Fruit fly (Drosophila melanogaster) whole organism, embryonic: ENCODE results near the gene CG3662.

Source experiments
- Aef1 ChIP-seq: fragments of 200-800 bp; sonication (Bioruptor generic); IDR thresholded peaks from 3 replicates; pipeline ENCODE4 v1.3.6; 2022; ENCODE audit warnings: missing biosample characterization, missing genetic modification characterization
- B-H1 ChIP-seq: fragments of 200-800 bp; sonication (Bioruptor generic); IDR thresholded peaks from 3 replicates; pipeline ENCODE4 v1.3.6; 2022; ENCODE audit warnings: missing biosample characterization, missing genetic modification characterization
- CG10267 ChIP-seq: fragments of 200-800 bp; sonication (Bioruptor generic); optimal IDR thresholded peaks from 2 replicates; lab custom pipeline; 2018; ENCODE audit warnings: missing biosample characterization, mild to moderate bottlenecking, missing genetic modification characterization, moderate library complexity
- CG11723 ChIP-seq: fragments of 200-800 bp; sonication (Bioruptor generic); optimal IDR thresholded peaks from 2 replicates; lab custom pipeline; 2017; ENCODE audit warnings: missing biosample characterization, mild to moderate bottlenecking, missing genetic modification characterization
- CG12236 ChIP-seq: fragments of 200-800 bp; sonication (Bioruptor generic); optimal IDR thresholded peaks from 2 replicates; lab custom pipeline; 2016; ENCODE audit warnings: missing biosample characterization, missing genetic modification characterization
- CG12659 ChIP-seq: fragments of 200-800 bp; sonication (Bioruptor generic); optimal IDR thresholded peaks from 3 replicates; lab custom pipeline; 2017; ENCODE audit warnings: mild to moderate bottlenecking, missing biosample characterization, missing genetic modification reagents, missing genetic modification characterization
- CG13296 ChIP-seq: fragments of 200-800 bp; sonication (Bioruptor generic); optimal IDR thresholded peaks from 3 replicates; lab custom pipeline; 2018; ENCODE audit warnings: missing biosample characterization, mild to moderate bottlenecking, missing genetic modification characterization
- CG14441 ChIP-seq: fragments of 200-800 bp; sonication (Bioruptor generic); IDR thresholded peaks from 2 replicates; pipeline ENCODE4 v1.3.6; 2022; ENCODE audit warnings: missing biosample characterization, missing genetic modification characterization
- CG1647 ChIP-seq: fragments of 200-800 bp; sonication (Bioruptor generic); optimal IDR thresholded peaks from 3 replicates; lab custom pipeline; 2016; ENCODE audit warnings: missing biosample characterization, missing genetic modification characterization
- CG17568 ChIP-seq: fragments of 200-800 bp; sonication (Bioruptor generic); optimal IDR thresholded peaks from 2 replicates; lab custom pipeline; 2018; ENCODE audit warnings: missing biosample characterization, mild to moderate bottlenecking, missing genetic modification characterization, moderate library complexity
- CG18476 ChIP-seq: fragments of 200-800 bp; sonication (Bioruptor generic); optimal IDR thresholded peaks from 2 replicates; lab custom pipeline; 2016; ENCODE audit warnings: missing biosample characterization, mild to moderate bottlenecking, missing genetic modification characterization
- CG2202 ChIP-seq: fragments of 200-800 bp; sonication (Bioruptor generic); optimal IDR thresholded peaks from 2 replicates; lab custom pipeline; 2018; ENCODE audit warnings: missing biosample characterization, mild to moderate bottlenecking, missing genetic modification characterization
- CG3065 ChIP-seq: fragments of 200-800 bp; sonication (Bioruptor generic); optimal IDR thresholded peaks from 2 replicates; lab custom pipeline; 2016; ENCODE audit warnings: missing biosample characterization, missing genetic modification characterization
- CG3281 ChIP-seq: fragments of 200-800 bp; sonication (Bioruptor generic); optimal IDR thresholded peaks from 3 replicates; lab custom pipeline; 2017; ENCODE audit warnings: missing biosample characterization, mild to moderate bottlenecking, missing genetic modification characterization
- CG3407 ChIP-seq: fragments of 200-800 bp; sonication (Bioruptor generic); optimal IDR thresholded peaks from 2 replicates; lab custom pipeline; 2018; ENCODE audit warnings: missing biosample characterization, mild to moderate bottlenecking, missing genetic modification characterization
- CG4404 ChIP-seq: fragments of 200-800 bp; sonication (Bioruptor generic); IDR thresholded peaks from 2 replicates; pipeline ENCODE4 v1.3.6; 2022; ENCODE audit warnings: missing biosample characterization, missing genetic modification characterization
- CG7786 ChIP-seq: fragments of 200-800 bp; sonication (Bioruptor generic); optimal IDR thresholded peaks from 2 replicates; lab custom pipeline; 2016; ENCODE audit warnings: missing biosample characterization, missing genetic modification characterization
- CTCF ChIP-seq: fragments of 200-800 bp; sonication (Bioruptor generic); optimal IDR thresholded peaks from 2 replicates; lab custom pipeline; 2017; ENCODE audit warnings: missing biosample characterization, mild to moderate bottlenecking, missing genetic modification characterization, moderate library complexity
- CoRest ChIP-seq: fragments of 200-800 bp; sonication (Bioruptor generic); optimal IDR thresholded peaks from 3 replicates; lab custom pipeline; 2018; ENCODE audit warnings: missing biosample characterization, mild to moderate bottlenecking, missing genetic modification characterization, moderate library complexity
- Dref ChIP-seq: fragments of 200-800 bp; sonication (Bioruptor generic); IDR thresholded peaks from 2 replicates; pipeline ENCODE4 v1.3.6; 2022; ENCODE audit warnings: missing biosample characterization, missing genetic modification characterization
- Hand ChIP-seq: fragments of 200-800 bp; sonication (Bioruptor generic); optimal IDR thresholded peaks from 2 replicates; lab custom pipeline; 2017; ENCODE audit warnings: mild to moderate bottlenecking, missing biosample characterization, missing genetic modification reagents, missing genetic modification characterization
- HmgZ ChIP-seq: fragments of 200-800 bp; sonication (Bioruptor generic); optimal IDR thresholded peaks from 2 replicates; lab custom pipeline; 2018; ENCODE audit warnings: missing biosample characterization, mild to moderate bottlenecking, missing genetic modification characterization
- Hr3 ChIP-seq: fragments of 200-800 bp; sonication (Bioruptor generic); optimal IDR thresholded peaks from 3 replicates; lab custom pipeline; 2016; ENCODE audit warnings: missing biosample characterization, missing genetic modification characterization
- Jarid2 ChIP-seq: fragments of 200-800 bp; sonication (Bioruptor generic); optimal IDR thresholded peaks from 3 replicates; lab custom pipeline; 2017; ENCODE audit warnings: mild to moderate bottlenecking, missing biosample characterization, missing genetic modification reagents, missing genetic modification characterization
- Med ChIP-seq: fragments of 200-800 bp; sonication (Bioruptor generic); peaks from one replicate; lab custom pipeline; 2016; ENCODE audit warnings: missing biosample characterization, missing genetic modification characterization, mild to moderate bottlenecking, inconsistent platforms, moderate library complexity
- NK7.1 ChIP-seq: fragments of 200-800 bp; sonication (Bioruptor generic); optimal IDR thresholded peaks from 3 replicates; lab custom pipeline; 2016; ENCODE audit warnings: missing biosample characterization, missing genetic modification characterization
- Optix ChIP-seq: fragments of 200-800 bp; sonication (Bioruptor generic); IDR thresholded peaks from 3 replicates; pipeline ENCODE4 v1.3.6; 2022; ENCODE audit warnings: missing biosample characterization, missing genetic modification characterization
- Rfx ChIP-seq: fragments of 200-800 bp; sonication (Bioruptor generic); IDR thresholded peaks from 2 replicates; pipeline ENCODE4 v1.3.6; 2022; ENCODE audit warnings: missing biosample characterization, missing genetic modification characterization
- Scr ChIP-seq: fragments of 200-800 bp; sonication (Bioruptor generic); IDR thresholded peaks from 2 replicates; pipeline ENCODE4 v1.3.6; 2022; ENCODE audit warnings: missing biosample characterization, missing genetic modification characterization; ENCODE audit not compliant: partially characterized antibody
- Sry-β ChIP-seq: fragments of 200-800 bp; sonication (Bioruptor generic); optimal IDR thresholded peaks from 2 replicates; lab custom pipeline; 2018; ENCODE audit warnings: missing biosample characterization, mild to moderate bottlenecking, missing genetic modification characterization, moderate library complexity
- Stat92E ChIP-seq, 3 experiments: fragments of >200 bp in 2 of 3; fragments of 200-800 bp in 1 of 3; sonication (Bioruptor generic) in 1 of 3; optimal IDR thresholded peaks; 2 replicates each; lab custom pipeline; 2017 to 2019; ENCODE audit warnings: missing biosample characterization in 3 of 3, missing genetic modification characterization in 3 of 3, mild to moderate bottlenecking in 1 of 3, moderate library complexity in 1 of 3
- ara ChIP-seq: fragments of 200-800 bp; sonication (Bioruptor generic); IDR thresholded peaks from 2 replicates; pipeline ENCODE4 v1.3.6; 2022; ENCODE audit warnings: missing biosample characterization, missing genetic modification characterization
- ato ChIP-seq: fragments of 200-800 bp; sonication (Bioruptor generic); IDR thresholded peaks from 2 replicates; pipeline ENCODE4 v1.3.6; 2022; ENCODE audit warnings: missing biosample characterization, missing genetic modification characterization; ENCODE audit not compliant: partially characterized antibody
- bab2 ChIP-seq: fragments of 200-800 bp; sonication (Bioruptor generic); optimal IDR thresholded peaks from 2 replicates; lab custom pipeline; 2016; ENCODE audit warnings: missing biosample characterization, missing genetic modification characterization
- bowl ChIP-seq: fragments of 200-800 bp; sonication (Bioruptor generic); IDR thresholded peaks from 2 replicates; pipeline ENCODE4 v1.3.6; 2022; ENCODE audit warnings: missing biosample characterization, missing genetic modification characterization
- bsh ChIP-seq, 2 experiments: fragments of 200-800 bp; sonication (Bioruptor generic); optimal IDR thresholded peaks; 2 replicates each; lab custom pipeline; 2017 to 2018; ENCODE audit warnings: mild to moderate bottlenecking in 2 of 2, missing biosample characterization in 2 of 2, missing genetic modification characterization in 2 of 2, moderate library complexity in 1 of 2
- cwo ChIP-seq: fragments of 200-800 bp; sonication (Bioruptor generic); optimal IDR thresholded peaks from 3 replicates; lab custom pipeline; 2017; ENCODE audit warnings: missing biosample characterization, missing genetic modification characterization, mild to moderate bottlenecking, moderate library complexity, missing genetic modification reagents
- ftz-f1 ChIP-seq: fragments of 200-800 bp; sonication (Bioruptor generic); optimal IDR thresholded peaks from 2 replicates; lab custom pipeline; 2016; ENCODE audit warnings: missing biosample characterization, missing genetic modification characterization
- grn ChIP-seq: fragments of 200-800 bp; sonication (Bioruptor generic); optimal IDR thresholded peaks from 3 replicates; lab custom pipeline; 2017; ENCODE audit warnings: missing biosample characterization, missing genetic modification characterization
- her ChIP-seq: fragments of 200-800 bp; sonication (Bioruptor generic); optimal IDR thresholded peaks from 2 replicates; lab custom pipeline; 2016; ENCODE audit warnings: missing biosample characterization, missing genetic modification characterization
- hkb ChIP-seq, 2 experiments: fragments of 200-800 bp in 1 of 2; fragments of >200 bp in 1 of 2; sonication (Bioruptor generic) in 1 of 2; IDR thresholded peaks in 1 of 2; optimal IDR thresholded peaks in 1 of 2; 2 replicates each; pipeline versions ENCODE4 v1.3.6 to Lab custom; 2017 to 2022; ENCODE audit warnings: missing biosample characterization in 1 of 2, missing genetic modification characterization in 1 of 2
- kay ChIP-seq: fragments of 200-800 bp; sonication (Bioruptor generic); optimal IDR thresholded peaks from 2 replicates; lab custom pipeline; 2016; ENCODE audit warnings: missing biosample characterization, missing genetic modification characterization
- lola ChIP-seq, 3 experiments: fragments of >200 bp in 2 of 3; fragments of 200-800 bp in 1 of 3; sonication (Bioruptor generic) in 1 of 3; optimal IDR thresholded peaks; 2 replicates each; lab custom pipeline; 2017 to 2019; ENCODE audit warnings: missing biosample characterization in 3 of 3, missing genetic modification characterization in 3 of 3, mild to moderate bottlenecking in 1 of 3, moderate library complexity in 1 of 3
- pita ChIP-seq: fragments of 200-800 bp; sonication (Bioruptor generic); optimal IDR thresholded peaks from 2 replicates; lab custom pipeline; 2017; ENCODE audit warnings: missing biosample characterization, mild to moderate bottlenecking, missing genetic modification characterization
- rib ChIP-seq: fragments of 200-800 bp; sonication (Bioruptor generic); IDR thresholded peaks from 2 replicates; pipeline ENCODE4 v1.3.6; 2022; ENCODE audit warnings: missing biosample characterization, missing genetic modification characterization
- sqz ChIP-seq: fragments of 200-800 bp; sonication (Bioruptor generic); optimal IDR thresholded peaks from 3 replicates; lab custom pipeline; 2018; ENCODE audit warnings: missing biosample characterization, mild to moderate bottlenecking, missing genetic modification characterization
- tap ChIP-seq: fragments of 200-800 bp; optimal IDR thresholded peaks from 3 replicates; lab custom pipeline; 2019; ENCODE audit warnings: missing biosample characterization, mild to moderate bottlenecking, missing genetic modification characterization, moderate library complexity
- vnd ChIP-seq: fragments of 200-800 bp; sonication (Bioruptor generic); IDR thresholded peaks from 3 replicates; pipeline ENCODE4 v1.3.6; 2022; ENCODE audit warnings: missing biosample characterization, missing genetic modification characterization; ENCODE audit not compliant: partially characterized antibody
- wor ChIP-seq: fragments of 200-800 bp; sonication (Bioruptor generic); IDR thresholded peaks from 2 replicates; pipeline ENCODE4 v1.3.6; 2022; ENCODE audit warnings: missing biosample characterization, missing genetic modification characterization

The CG3662 gene

DNA sequence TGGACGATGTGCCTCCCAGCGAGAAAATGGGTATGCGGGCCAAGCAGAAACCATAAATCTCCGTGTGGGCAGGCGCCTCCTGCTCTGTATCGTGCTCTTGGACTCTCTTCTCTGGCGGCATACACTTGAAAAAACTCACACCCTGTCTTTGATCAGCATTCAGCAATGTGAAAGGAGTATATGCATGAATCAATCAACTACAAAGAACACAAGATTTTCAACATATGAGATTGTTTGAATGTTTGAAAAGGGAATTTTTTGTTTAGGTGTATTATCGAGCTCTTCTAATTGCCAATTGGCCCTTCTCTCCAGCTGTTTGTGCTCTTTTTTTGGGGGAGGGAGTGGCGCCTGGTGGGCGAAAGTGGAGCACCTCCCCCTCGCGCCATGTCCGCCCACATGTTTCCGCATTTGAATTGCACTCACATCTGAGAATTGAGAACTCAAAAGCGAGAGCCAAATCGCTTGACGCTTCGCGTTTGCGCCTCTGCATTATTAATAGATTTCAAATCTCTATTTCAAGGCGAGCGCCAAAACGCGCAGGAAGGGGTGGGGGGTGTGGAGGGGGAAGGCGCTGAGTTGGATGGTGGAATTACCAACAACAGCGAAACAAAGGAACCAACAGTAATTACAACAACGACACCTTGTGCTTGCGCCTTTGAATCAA, 24.4 kb downstream of the CG3662 start (continued):
- peak; percentile 37 for TF ChIP-seq CG2202
- peak; percentile 50 for TF ChIP-seq CTCF (GFP tag; lab: Kevin White, UChicago)
- TF ChIP-seq Scr (GFP tag; lab: Robert Waterston, UW), result no peak
- no peak for TF ChIP-seq grn (GFP tag; lab: Kevin White, UChicago)
- TF ChIP-seq her (GFP tag; lab: Kevin White, UChicago), result peak; percentile 87
- peak; percentile 88 for TF ChIP-seq CG1647 (GFP tag; lab: Kevin White, UChicago)
- TF ChIP-seq CoRest (tag; lab: Kevin White, UChicago), result peak; percentile 85
- TF ChIP-seq cwo (GFP tag; lab: Kevin White, UChicago), result peak; percentile 83
- no peak for TF ChIP-seq pita (GFP tag; lab: Kevin White, UChicago)
- peak; percentile 82 for TF ChIP-seq wor (GFP tag; lab: Robert Waterston, UW)
- TF ChIP-seq B-H1 (GFP tag; lab: Robert Waterston, UW), result peak; percentile 85
- TF ChIP-seq CG14441 (GFP tag; lab: Robert Waterston, UW), result peak; percentile 89
- TF ChIP-seq bowl (GFP tag; lab: Robert Waterston, UW), result peak; percentile 66; the same call in 1 of the 2 replicates
- peak; percentile 87 for TF ChIP-seq CG3281 (GFP tag; lab: Kevin White, UChicago)
- TF ChIP-seq Dref, result peak; percentile 38; the same call in 1 of the 2 replicates
- peak; percentile 85 for TF ChIP-seq bab2 (GFP tag; lab: Kevin White, UChicago)
- TF ChIP-seq CG11723 (GFP tag; lab: Kevin White, UChicago), result peak; percentile 72
- peak; percentile 79 for TF ChIP-seq Hand (GFP tag; lab: Kevin White, UChicago)
- peak; percentile 88 for TF ChIP-seq tap (tag; lab: Kevin White, UChicago)
- TF ChIP-seq CG3065 (GFP tag; lab: Kevin White, UChicago), result peak; percentile 69
- peak; percentile 68 for TF ChIP-seq CG10267
- TF ChIP-seq CG4404 (GFP tag; lab: Robert Waterston, UW), result peak; percentile 64
- peak; percentile 44 for TF ChIP-seq sqz
- TF ChIP-seq CG17568 (GFP tag; lab: Kevin White, UChicago), result peak; percentile 84
- peak; percentile 90 for TF ChIP-seq CG7786 (GFP tag; lab: Kevin White, UChicago)
- peak; percentile 95 for TF ChIP-seq Rfx (GFP tag; lab: Robert Waterston, UW)
- peak; percentile 86 for TF ChIP-seq ara (GFP tag; lab: Robert Waterston, UW)
- no peak for TF ChIP-seq Sry-β
- peak; percentile 24 for TF ChIP-seq ftz-f1 (GFP tag; lab: Kevin White, UChicago)
- TF ChIP-seq CG13296 (GFP tag; lab: Kevin White, UChicago), result peak; percentile 82
- peak; percentile 83 for TF ChIP-seq HmgZ (tag; lab: Kevin White, UChicago)
- peak; percentile 76 for TF ChIP-seq rib (GFP tag; lab: Robert Waterston, UW)
- peak; percentile 88 for TF ChIP-seq Optix
- TF ChIP-seq hkb (optimal IDR thresholded peaks at IDR 0.05; lab: Kevin White, UChicago), result no peak
- peak; percentile 92 for TF ChIP-seq hkb (GFP tag; IDR thresholded peaks at IDR 0.05; lab: Robert Waterston, UW)
- no peak for TF ChIP-seq vnd
- peak; percentile 92 for TF ChIP-seq CG12659 (GFP tag; lab: Kevin White, UChicago)
- TF ChIP-seq NK7.1 (GFP tag; lab: Kevin White, UChicago), result peak; percentile 83
- TF ChIP-seq CG12236, result peak; percentile 60
- TF ChIP-seq ato (GFP tag; lab: Robert Waterston, UW), result no peak
- peak in 1 of 3 experiments; percentile 32 for TF ChIP-seq lola (GFP tag; optimal IDR thresholded peaks at IDR 0.05; lab: Kevin White, UChicago)
- TF ChIP-seq Med, result peak; percentile 99
- TF ChIP-seq kay (GFP tag; lab: Kevin White, UChicago), result peak; percentile 65
- TF ChIP-seq bsh (GFP tag; optimal IDR thresholded peaks at IDR 0.05; lab: Kevin White, UChicago), result peak; percentile 67 to 87
- peak; percentile 83 for TF ChIP-seq Aef1 (GFP tag; lab: Robert Waterston, UW)
- TF ChIP-seq CG18476 (GFP tag; lab: Kevin White, UChicago), result peak; percentile 66
- no peak for TF ChIP-seq Jarid2 (GFP tag; lab: Kevin White, UChicago)
- TF ChIP-seq CG3407 (GFP tag; lab: Kevin White, UChicago), result peak; percentile 78
- no peak for TF ChIP-seq Stat92E (GFP tag; optimal IDR thresholded peaks at IDR 0.05; lab: Kevin White, UChicago)
- peak; percentile 84 for TF ChIP-seq Hr3 (GFP tag; lab: Kevin White, UChicago)
